Fruit fly (Drosophila melanogaster) whole organism, embryonic: ENCODE measurements around the gene CG31360.

Experiments used
- Bgb ChIP-seq: fragments of 200-800 bp; sonication (Bioruptor generic); IDR thresholded peaks from 2 replicates; pipeline ENCODE4 v1.3.6; 2022; ENCODE audit warnings: missing biosample characterization, missing genetic modification characterization; ENCODE audit not compliant: partially characterized antibody
- C15 ChIP-seq: fragments of 200-800 bp; sonication (Bioruptor generic); IDR thresholded peaks from 3 replicates; pipeline ENCODE4 v1.3.6; 2022; ENCODE audit warnings: missing biosample characterization, missing genetic modification characterization
- CG10147 ChIP-seq: fragments of 200-800 bp; sonication (Bioruptor generic); optimal IDR thresholded peaks from 2 replicates; lab custom pipeline; 2019; ENCODE audit warnings: missing biosample characterization, mild to moderate bottlenecking, missing genetic modification characterization, moderate library complexity
- CG10267 ChIP-seq: fragments of 200-800 bp; sonication (Bioruptor generic); optimal IDR thresholded peaks from 2 replicates; lab custom pipeline; 2018; ENCODE audit warnings: missing biosample characterization, mild to moderate bottlenecking, missing genetic modification characterization, moderate library complexity
- CG11560 ChIP-seq: fragments of 200-800 bp; sonication (Bioruptor generic); IDR thresholded peaks from 3 replicates; pipeline ENCODE4 v1.3.6; 2022; ENCODE audit warnings: missing biosample characterization, missing genetic modification characterization
- CG11695 ChIP-seq: fragments of 200-800 bp; sonication (Bioruptor generic); IDR thresholded peaks from 3 replicates; pipeline ENCODE4 v1.3.6; 2022; ENCODE audit warnings: missing biosample characterization, missing genetic modification characterization
- CG12155 ChIP-seq: fragments of 200-800 bp; sonication (Bioruptor generic); optimal IDR thresholded peaks from 3 replicates; lab custom pipeline; 2016; ENCODE audit warnings: missing biosample characterization, missing genetic modification characterization
- CG12659 ChIP-seq: fragments of 200-800 bp; sonication (Bioruptor generic); optimal IDR thresholded peaks from 3 replicates; lab custom pipeline; 2017; ENCODE audit warnings: mild to moderate bottlenecking, missing biosample characterization, missing genetic modification reagents, missing genetic modification characterization
- CG13624 ChIP-seq: fragments of 200-800 bp; sonication (Bioruptor generic); optimal IDR thresholded peaks from 2 replicates; lab custom pipeline; 2016; ENCODE audit warnings: missing biosample characterization, missing genetic modification characterization
- CG14965 ChIP-seq: fragments of 200-800 bp; sonication (Bioruptor generic); optimal IDR thresholded peaks from 2 replicates; lab custom pipeline; 2016; ENCODE audit warnings: missing biosample characterization, missing genetic modification characterization, borderline replicate concordance
- CG15601 ChIP-seq: fragments of 200-800 bp; sonication (Bioruptor generic); optimal IDR thresholded peaks from 3 replicates; lab custom pipeline; 2019; ENCODE audit warnings: missing biosample characterization, mild to moderate bottlenecking, missing genetic modification characterization, moderate library complexity
- CG31365 ChIP-seq: fragments of 200-800 bp; sonication (Bioruptor generic); optimal IDR thresholded peaks from 2 replicates; lab custom pipeline; 2018; ENCODE audit warnings: missing biosample characterization, mild to moderate bottlenecking, missing genetic modification characterization
- CG31441 ChIP-seq: fragments of 200-800 bp; sonication (Bioruptor generic); IDR thresholded peaks from 2 replicates; pipeline ENCODE4 v1.3.6; 2022; ENCODE audit warnings: missing biosample characterization, missing genetic modification characterization
- CG9437 ChIP-seq: fragments of 200-800 bp; sonication (Bioruptor generic); optimal IDR thresholded peaks from 2 replicates; lab custom pipeline; 2018; ENCODE audit warnings: missing biosample characterization, mild to moderate bottlenecking, missing genetic modification characterization
- CHES-1-like ChIP-seq: fragments of 200-800 bp; sonication (Bioruptor generic); optimal IDR thresholded peaks from 2 replicates; lab custom pipeline; 2016; ENCODE audit warnings: missing biosample characterization, missing genetic modification characterization
- CTCF ChIP-seq: fragments of 200-800 bp; sonication (Bioruptor generic); optimal IDR thresholded peaks from 2 replicates; lab custom pipeline; 2017; ENCODE audit warnings: missing biosample characterization, mild to moderate bottlenecking, missing genetic modification characterization, moderate library complexity
- Deaf1 ChIP-seq: fragments of 200-800 bp; optimal IDR thresholded peaks from 3 replicates; lab custom pipeline; 2019; ENCODE audit warnings: missing biosample characterization, mild to moderate bottlenecking, missing genetic modification characterization, moderate library complexity
- Dref ChIP-seq: fragments of 200-800 bp; sonication (Bioruptor generic); IDR thresholded peaks from 2 replicates; pipeline ENCODE4 v1.3.6; 2022; ENCODE audit warnings: missing biosample characterization, missing genetic modification characterization
- E2f2 ChIP-seq: fragments of 200-800 bp; sonication (Bioruptor generic); IDR thresholded peaks from 2 replicates; pipeline ENCODE4 v1.3.6; 2022; ENCODE audit warnings: missing biosample characterization, missing genetic modification characterization
- Ets97D ChIP-seq: fragments of 200-800 bp; sonication (Bioruptor generic); optimal IDR thresholded peaks from 3 replicates; lab custom pipeline; 2016; ENCODE audit warnings: missing biosample characterization, missing genetic modification characterization
- Gug ChIP-seq: fragments of 200-800 bp; sonication (Bioruptor generic); IDR thresholded peaks from 4 replicates; pipeline ENCODE4 v1.3.6; 2022; ENCODE audit warnings: missing biosample characterization, missing genetic modification characterization
- Jarid2 ChIP-seq: fragments of 200-800 bp; sonication (Bioruptor generic); optimal IDR thresholded peaks from 3 replicates; lab custom pipeline; 2017; ENCODE audit warnings: mild to moderate bottlenecking, missing biosample characterization, missing genetic modification reagents, missing genetic modification characterization
- Lpt ChIP-seq: fragments of >200 bp; optimal IDR thresholded peaks from 2 replicates; lab custom pipeline; 2018; ENCODE audit warnings: missing biosample characterization, missing genetic modification characterization
- MESR4 ChIP-seq: fragments of 200-800 bp; sonication (Bioruptor generic); optimal IDR thresholded peaks from 2 replicates; lab custom pipeline; 2018; ENCODE audit warnings: missing biosample characterization, mild to moderate bottlenecking, missing genetic modification characterization, moderate library complexity
- Med ChIP-seq: fragments of 200-800 bp; sonication (Bioruptor generic); peaks from one replicate; lab custom pipeline; 2016; ENCODE audit warnings: missing biosample characterization, missing genetic modification characterization, mild to moderate bottlenecking, inconsistent platforms, moderate library complexity
- Opbp ChIP-seq: fragments of 200-800 bp; sonication (Bioruptor generic); IDR thresholded peaks from 3 replicates; pipeline ENCODE4 v1.3.6; 2022; ENCODE audit warnings: missing biosample characterization, missing genetic modification characterization; ENCODE audit not compliant: partially characterized antibody
- Six4 ChIP-seq: fragments of 200-800 bp; sonication (Bioruptor generic); optimal IDR thresholded peaks from 2 replicates; lab custom pipeline; 2016; ENCODE audit warnings: missing biosample characterization, missing genetic modification characterization
- Sox100B ChIP-seq: fragments of 200-800 bp; sonication (Bioruptor generic); optimal IDR thresholded peaks from 3 replicates; lab custom pipeline; 2018; ENCODE audit warnings: missing biosample characterization, mild to moderate bottlenecking, missing genetic modification characterization
- az2 ChIP-seq: fragments of 200-800 bp; sonication (Bioruptor generic); optimal IDR thresholded peaks from 3 replicates; lab custom pipeline; 2016; ENCODE audit warnings: missing biosample characterization, missing genetic modification characterization
- bbx ChIP-seq: fragments of 200-800 bp; sonication (Bioruptor generic); IDR thresholded peaks from 2 replicates; pipeline ENCODE4 v1.3.6; 2022; ENCODE audit warnings: missing biosample characterization, missing genetic modification characterization; ENCODE audit not compliant: partially characterized antibody
- dati ChIP-seq: fragments of 200-800 bp; sonication (Bioruptor generic); IDR thresholded peaks from 2 replicates; pipeline ENCODE4 v1.3.6; 2022; ENCODE audit warnings: missing biosample characterization, missing genetic modification characterization
- dmrt11E ChIP-seq: fragments of 200-800 bp; sonication (Bioruptor generic); optimal IDR thresholded peaks from 3 replicates; lab custom pipeline; 2018; ENCODE audit warnings: missing biosample characterization, mild to moderate bottlenecking, missing genetic modification characterization, moderate library complexity
- fd102C ChIP-seq: fragments of 200-800 bp; sonication (Bioruptor generic); optimal IDR thresholded peaks from 2 replicates; lab custom pipeline; 2018; ENCODE audit warnings: missing biosample characterization, mild to moderate bottlenecking, missing genetic modification characterization, moderate library complexity
- her ChIP-seq: fragments of 200-800 bp; sonication (Bioruptor generic); optimal IDR thresholded peaks from 2 replicates; lab custom pipeline; 2016; ENCODE audit warnings: missing biosample characterization, missing genetic modification characterization
- insv ChIP-seq, 2 experiments: fragments of 200-800 bp; sonication (Bioruptor generic); optimal IDR thresholded peaks; 3 replicates each; lab custom pipeline; 2016 to 2018; ENCODE audit warnings: missing biosample characterization in 2 of 2, missing genetic modification characterization in 2 of 2
- lola ChIP-seq, 3 experiments: fragments of >200 bp in 2 of 3; fragments of 200-800 bp in 1 of 3; sonication (Bioruptor generic) in 1 of 3; optimal IDR thresholded peaks; 2 replicates each; lab custom pipeline; 2017 to 2019; ENCODE audit warnings: missing biosample characterization in 3 of 3, missing genetic modification characterization in 3 of 3, mild to moderate bottlenecking in 1 of 3, moderate library complexity in 1 of 3
- onecut ChIP-seq: fragments of 200-800 bp; sonication (Bioruptor generic); IDR thresholded peaks from 2 replicates; pipeline ENCODE4 v1.3.6; 2022; ENCODE audit warnings: missing biosample characterization, missing genetic modification characterization
- org-1 ChIP-seq: fragments of 200-800 bp; sonication (Bioruptor generic); optimal IDR thresholded peaks from 2 replicates; lab custom pipeline; 2017; ENCODE audit warnings: missing biosample characterization, missing genetic modification characterization
- phol ChIP-seq: fragments of 200-800 bp; sonication (Bioruptor generic); optimal IDR thresholded peaks from 3 replicates; lab custom pipeline; 2018; ENCODE audit warnings: missing biosample characterization, mild to moderate bottlenecking, missing genetic modification characterization, moderate library complexity
- prd ChIP-seq, 3 experiments: fragments of >200 bp in 2 of 3; fragments of 200-800 bp in 1 of 3; sonication (Bioruptor generic) in 1 of 3; optimal IDR thresholded peaks in 2 of 3; IDR thresholded peaks in 1 of 3; 2 replicates in 2 of 3; 3 replicates in 1 of 3; pipeline versions ENCODE4 v1.3.6 to Lab custom; 2017 to 2022; ENCODE audit warnings: missing biosample characterization in 1 of 3, missing genetic modification characterization in 1 of 3
- pzg ChIP-seq: fragments of 200-800 bp; sonication (Bioruptor generic); optimal IDR thresholded peaks from 3 replicates; lab custom pipeline; 2018; ENCODE audit warnings: missing biosample characterization, mild to moderate bottlenecking, missing genetic modification characterization, moderate library complexity
- sc ChIP-seq, 3 experiments: fragments of >200 bp in 2 of 3; fragments of 200-800 bp in 1 of 3; sonication (Bioruptor generic) in 1 of 3; optimal IDR thresholded peaks; 2 replicates in 2 of 3; 3 replicates in 1 of 3; lab custom pipeline; 2017; ENCODE audit warnings: mild to moderate bottlenecking in 1 of 3, missing biosample characterization in 1 of 3, missing genetic modification characterization in 1 of 3, missing genetic modification reagents in 1 of 3
- sd ChIP-seq: fragments of 200-800 bp; sonication (Bioruptor generic); optimal IDR thresholded peaks from 3 replicates; lab custom pipeline; 2018; ENCODE audit warnings: missing biosample characterization, mild to moderate bottlenecking, missing genetic modification characterization, moderate library complexity
- sob ChIP-seq: fragments of 200-800 bp; sonication (Bioruptor generic); IDR thresholded peaks from 2 replicates; pipeline ENCODE4 v1.3.6; 2022; ENCODE audit warnings: missing biosample characterization, missing genetic modification characterization
- stc ChIP-seq: fragments of 200-800 bp; sonication (Bioruptor generic); IDR thresholded peaks from 2 replicates; pipeline ENCODE4 v1.3.6; 2022; ENCODE audit warnings: missing biosample characterization, missing genetic modification characterization
- zfh2 ChIP-seq: fragments of 200-800 bp; sonication (Bioruptor generic); optimal IDR thresholded peaks from 2 replicates; lab custom pipeline; 2016; ENCODE audit warnings: missing biosample characterization, missing genetic modification characterization

The CG31360 gene

dm6 chr3R:17718051-17718693, 33.3 kb downstream of the CG31360 start, which contains the start of gene osa (continued):
- no peak for TF ChIP-seq Bgb (GFP tag; lab: Robert Waterston, UW)
- no peak for TF ChIP-seq CG14965 (GFP tag; lab: Kevin White, UChicago)
- TF ChIP-seq CG10147 (GFP tag; lab: Kevin White, UChicago), result peak; percentile 22
- peak; percentile 98 for TF ChIP-seq her (GFP tag; lab: Kevin White, UChicago)
- no peak for TF ChIP-seq Six4 (GFP tag; lab: Kevin White, UChicago)
- peak; percentile 33 for TF ChIP-seq onecut (GFP tag; lab: Robert Waterston, UW)
- peak; percentile 62; the same call in 2 of the 4 replicates for TF ChIP-seq Gug (GFP tag; lab: Robert Waterston, UW)
- peak; percentile 82 for TF ChIP-seq Deaf1 (tag; lab: Kevin White, UChicago)
- TF ChIP-seq CG13624 (GFP tag; lab: Kevin White, UChicago), result peak; percentile 55
- TF ChIP-seq az2, result no peak
- TF ChIP-seq CHES-1-like (GFP tag; lab: Kevin White, UChicago), result peak; percentile 41
- no peak for TF ChIP-seq stc
- peak; percentile 56 for TF ChIP-seq Jarid2
- peak; percentile 35 for TF ChIP-seq CG10267 (tag; lab: Kevin White, UChicago)
- TF ChIP-seq CG11695 (GFP tag; lab: Robert Waterston, UW), result no peak
- TF ChIP-seq sc (optimal IDR thresholded peaks at IDR 0.05; lab: Kevin White, UChicago), result no peak
- TF ChIP-seq sc (GFP tag; optimal IDR thresholded peaks at IDR 0.05; lab: Kevin White, UChicago), result no peak
- no peak for TF ChIP-seq dati (GFP tag; lab: Robert Waterston, UW)
- TF ChIP-seq zfh2 (GFP tag; lab: Kevin White, UChicago), result no peak
- TF ChIP-seq dmrt11E (tag; lab: Kevin White, UChicago), result peak; percentile 6
- no peak for TF ChIP-seq org-1 (GFP tag; lab: Kevin White, UChicago)
- no peak for TF ChIP-seq lola (GFP tag; optimal IDR thresholded peaks at IDR 0.05; lab: Kevin White, UChicago)
- TF ChIP-seq Ets97D (GFP tag; lab: Kevin White, UChicago), result peak; percentile 85
- peak; percentile 88 for TF ChIP-seq MESR4 (GFP tag; lab: Kevin White, UChicago)
- TF ChIP-seq C15 (GFP tag; lab: Robert Waterston, UW), result no peak

DNA sequence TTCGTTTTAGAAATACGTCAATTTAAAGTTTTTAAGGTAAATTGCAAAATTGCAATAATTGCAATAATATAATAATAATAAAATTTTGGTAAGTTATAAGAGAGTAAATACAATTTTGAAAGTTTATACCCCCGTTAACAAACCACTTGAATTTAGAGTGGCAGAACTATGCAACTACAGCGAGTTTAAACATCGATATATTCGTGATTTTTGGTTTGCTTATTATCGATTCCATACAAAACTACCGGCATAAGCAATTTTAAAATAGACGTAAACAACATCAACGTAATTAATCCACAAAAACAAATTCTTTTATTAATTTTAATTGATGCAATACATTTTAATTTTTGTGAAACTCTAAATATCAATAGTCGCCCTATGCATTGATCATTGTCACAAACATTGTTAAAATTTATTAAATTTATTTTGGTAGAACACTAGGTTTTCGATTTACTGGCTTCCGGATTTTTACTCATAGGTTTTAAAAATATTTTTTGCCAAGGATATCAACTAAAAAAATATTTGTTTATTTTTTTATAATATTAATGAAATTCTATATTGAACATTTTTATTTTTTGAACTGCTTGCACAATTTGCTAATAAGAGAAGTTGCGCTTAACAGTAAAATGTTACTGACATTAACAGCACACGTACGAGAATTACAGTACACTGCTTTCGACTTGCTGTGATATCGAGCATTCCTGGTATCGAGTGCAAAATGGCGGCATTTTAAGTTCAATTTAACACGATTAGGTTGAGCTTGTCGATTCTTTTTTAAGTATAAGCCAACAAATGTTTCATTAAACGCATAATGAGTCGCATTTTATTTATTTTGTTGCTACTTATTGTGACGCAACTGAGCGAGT, 34.1 kb downstream of the CG31360 start, which contains the start of gene Pxt:
Pxt (plus strand) TSS at position 695 of the 866 bp plus-strand sequence.
- peak; percentile 93 for TF ChIP-seq CG9437
- TF ChIP-seq sob (GFP tag; lab: Robert Waterston, UW), result no peak
- no peak for TF ChIP-seq fd102C (GFP tag; lab: Kevin White, UChicago)
- TF ChIP-seq E2f2 (GFP tag; lab: Robert Waterston, UW), result peak; percentile 87
- TF ChIP-seq Med (GFP tag; lab: Kevin White, UChicago), result peak; percentile 16
- peak; percentile 53 for TF ChIP-seq CTCF (GFP tag; lab: Kevin White, UChicago)
- TF ChIP-seq Dref (GFP tag; lab: Robert Waterston, UW), result peak; percentile 70
- peak; percentile 21; the same call in 1 of the 3 replicates for TF ChIP-seq Opbp (GFP tag; lab: Robert Waterston, UW)
- TF ChIP-seq CG12659 (GFP tag; lab: Kevin White, UChicago), result peak; percentile 23
- TF ChIP-seq phol, result peak; percentile 88
- peak; percentile 70 for TF ChIP-seq CG12155 (GFP tag; lab: Kevin White, UChicago)
- 0 out of 2 replicates have a peak, but pooled peaks have one; percentile 18 for TF ChIP-seq CG31441
- peak; percentile 75 for TF ChIP-seq sd (tag; lab: Kevin White, UChicago)
- TF ChIP-seq CG15601 (tag; lab: Kevin White, UChicago), result peak; percentile 27
- TF ChIP-seq CG31365 (tag; lab: Kevin White, UChicago), result peak; percentile 97
- TF ChIP-seq insv (GFP tag; optimal IDR thresholded peaks at IDR 0.05; lab: Kevin White, UChicago), result peak in 1 of 2 experiments; percentile 88
- TF ChIP-seq Sox100B (GFP tag; lab: Kevin White, UChicago), result peak; percentile 8
- TF ChIP-seq prd (optimal IDR thresholded peaks at IDR 0.05; lab: Kevin White, UChicago), result no peak
- TF ChIP-seq prd (GFP tag; IDR thresholded peaks at IDR 0.05; lab: Robert Waterston, UW), result no peak
- TF ChIP-seq CG11560 (tag; lab: Robert Waterston, UW), result peak; percentile 96
- TF ChIP-seq Lpt (GFP tag; lab: Kevin White, UChicago), result no peak
- peak; percentile 22 for TF ChIP-seq bbx
- TF ChIP-seq pzg (GFP tag; lab: Kevin White, UChicago), result peak; percentile 60
